Fruit fly (Drosophila melanogaster): ENCODE measurements around the gene CG32006.
A peak's percentile ranks its signal among the peaks of the same experiment; 100 is the strongest.

CG32006 gene

DNA sequence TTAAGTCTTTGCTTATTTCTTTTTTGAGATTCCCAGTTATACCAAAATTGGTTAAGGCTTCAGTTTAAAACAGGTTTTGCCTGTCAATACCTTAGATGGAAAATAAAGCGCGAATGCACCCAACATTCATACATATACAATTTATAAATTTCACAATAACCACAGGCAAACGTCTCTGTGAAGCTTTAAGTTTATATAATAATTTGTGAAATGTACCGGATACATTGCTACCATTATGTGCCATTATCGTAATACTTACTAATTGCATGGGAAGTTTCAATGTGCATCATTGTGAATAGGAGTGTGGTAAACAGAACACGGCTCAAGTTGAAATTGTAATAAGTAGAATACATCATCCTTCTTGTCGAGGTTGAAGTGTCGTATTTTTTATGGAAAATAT lies 24.0 kb downstream of the CG32006 start:
- TF ChIP-seq Sin3A (optimal IDR thresholded peaks at IDR 0.05) = no peak
- no peak for TF ChIP-seq Myc (optimal IDR thresholded peaks at IDR 0.05)
- no peak for TF ChIP-seq insv (optimal IDR thresholded peaks at IDR 0.05)
- TF ChIP-seq psq (optimal IDR thresholded peaks at IDR 0.05) = no peak
- no peak for TF ChIP-seq ttk (optimal IDR thresholded peaks at IDR 0.05)
- no peak for TF ChIP-seq h (optimal IDR thresholded peaks at IDR 0.05)

DNA sequence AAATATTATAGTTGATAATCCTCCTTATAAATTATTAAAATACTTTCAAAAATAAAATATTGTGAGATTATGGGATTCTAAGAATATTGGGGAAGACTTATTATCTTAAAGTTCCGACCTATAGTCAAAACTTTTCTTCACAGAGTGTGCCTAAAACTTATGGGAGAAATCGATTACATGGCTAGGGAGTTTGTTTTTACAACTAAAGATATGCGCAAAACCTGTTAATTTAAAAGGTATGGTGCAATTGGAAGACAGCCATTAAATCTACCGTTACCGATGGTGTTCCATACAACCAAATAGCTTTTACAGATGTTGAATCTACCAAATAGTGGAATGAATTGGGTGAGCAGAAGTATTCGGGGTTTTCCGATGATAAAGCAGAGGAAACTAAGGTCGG lies 24.7 kb downstream of the CG32006 start, which contains the start of gene CG33978:
CG33978 (minus strand) TSS at position 395 of the 400 bp plus-strand sequence.
- TF ChIP-seq Sin3A (optimal IDR thresholded peaks at IDR 0.05) (no peak), ttk (optimal IDR thresholded peaks at IDR 0.05) (no peak), psq (optimal IDR thresholded peaks at IDR 0.05) (no peak), Myc (optimal IDR thresholded peaks at IDR 0.05) (no peak), h (optimal IDR thresholded peaks at IDR 0.05) (no peak), insv (optimal IDR thresholded peaks at IDR 0.05) (no peak)

DNA sequence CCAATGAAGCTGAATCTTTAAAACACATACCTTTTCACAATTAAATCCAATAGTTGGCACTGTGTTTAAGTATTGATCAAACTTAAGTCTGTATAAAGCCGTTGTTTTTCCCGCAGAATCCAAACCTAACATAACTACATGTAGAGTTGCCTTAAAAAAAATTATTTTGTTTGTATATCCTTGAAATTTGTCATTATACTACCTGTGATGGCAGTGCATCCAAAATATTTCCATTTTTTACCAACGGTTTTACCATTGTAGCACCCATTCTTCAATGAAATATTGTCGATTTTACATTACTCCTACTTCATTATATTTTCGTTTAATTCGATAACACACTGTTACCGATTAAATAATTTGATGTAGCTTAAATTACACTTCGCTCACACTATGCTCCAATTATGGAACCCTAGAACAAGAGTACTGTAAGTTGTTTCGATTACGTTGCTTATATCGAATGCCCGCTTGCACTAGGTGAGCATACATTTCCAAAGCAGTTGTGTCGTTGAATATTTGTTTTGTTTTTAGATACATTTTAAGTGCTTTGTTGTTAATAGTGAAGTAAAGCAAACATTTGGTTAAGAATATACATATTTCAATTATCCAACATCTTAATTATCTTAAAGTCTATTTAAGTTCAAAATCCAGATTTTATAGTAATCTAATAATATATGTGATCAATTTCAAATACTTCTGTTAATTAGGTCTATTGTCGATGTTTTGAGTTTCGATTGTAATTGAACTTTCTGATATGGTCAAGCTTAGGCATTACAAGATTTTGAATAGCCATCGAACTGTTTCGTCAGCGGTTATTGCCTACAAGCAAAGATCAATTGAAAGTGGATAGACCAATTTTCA lies 28.7 kb downstream of the CG32006 start, which contains the start of gene Arl4:
Arl4 (minus strand) TSS at position 328 of the 858 bp plus-strand sequence.
- TF ChIP-seq insv (optimal IDR thresholded peaks at IDR 0.05) = no peak
- TF ChIP-seq h (optimal IDR thresholded peaks at IDR 0.05) = no peak
- no peak for TF ChIP-seq Sin3A (optimal IDR thresholded peaks at IDR 0.05)
- TF ChIP-seq ttk (optimal IDR thresholded peaks at IDR 0.05) = no peak
- TF ChIP-seq psq (optimal IDR thresholded peaks at IDR 0.05) = no peak
- no peak for TF ChIP-seq Myc (optimal IDR thresholded peaks at IDR 0.05)

DNA sequence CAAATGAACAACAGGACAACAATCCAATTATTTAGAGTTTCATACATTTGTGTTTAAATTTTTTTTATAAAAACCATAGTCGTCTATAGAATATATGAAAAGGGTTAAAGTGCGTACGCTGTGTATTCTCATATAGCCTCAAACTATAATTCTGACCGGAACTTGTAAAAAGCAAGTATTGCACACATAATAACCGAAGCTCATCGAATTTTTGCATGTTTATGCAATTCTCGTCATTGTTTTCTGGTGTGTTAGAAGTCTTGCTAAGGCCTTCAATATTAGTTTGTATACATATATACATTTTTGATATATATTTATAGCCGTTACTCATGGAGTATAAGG lies 29.3 kb downstream of the CG32006 start:
- TF ChIP-seq h (optimal IDR thresholded peaks at IDR 0.05) = no peak
- TF ChIP-seq Myc (optimal IDR thresholded peaks at IDR 0.05) = no peak
- TF ChIP-seq Sin3A (optimal IDR thresholded peaks at IDR 0.05) = no peak
- no peak for TF ChIP-seq insv (optimal IDR thresholded peaks at IDR 0.05)
- TF ChIP-seq psq (optimal IDR thresholded peaks at IDR 0.05) = no peak
- no peak for TF ChIP-seq ttk (optimal IDR thresholded peaks at IDR 0.05)

DNA sequence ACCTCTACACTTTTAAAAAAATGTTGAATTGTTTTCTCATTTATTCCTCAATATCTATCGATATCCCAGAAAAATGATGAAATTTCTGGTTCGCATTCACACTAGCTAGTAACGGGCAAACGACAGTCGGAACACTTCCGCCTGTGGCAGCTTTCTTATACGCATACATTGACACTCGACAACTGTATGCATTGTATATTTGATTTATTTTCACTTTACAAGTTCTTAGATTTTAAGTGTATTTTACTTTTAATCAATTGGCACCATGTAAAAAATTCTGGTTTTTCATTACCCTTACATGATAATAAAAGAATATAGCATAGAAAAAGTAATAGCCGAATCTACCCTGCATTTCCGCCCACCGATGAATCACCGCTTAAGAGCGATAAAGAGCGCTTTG lies 30.2 kb downstream of the CG32006 start:
- no peak for TF ChIP-seq insv (optimal IDR thresholded peaks at IDR 0.05)
- TF ChIP-seq psq (optimal IDR thresholded peaks at IDR 0.05) = no peak
- no peak for TF ChIP-seq ttk (optimal IDR thresholded peaks at IDR 0.05)
- no peak for TF ChIP-seq Myc (optimal IDR thresholded peaks at IDR 0.05)
- no peak for TF ChIP-seq Sin3A (optimal IDR thresholded peaks at IDR 0.05)
- TF ChIP-seq h (optimal IDR thresholded peaks at IDR 0.05) = no peak

DNA sequence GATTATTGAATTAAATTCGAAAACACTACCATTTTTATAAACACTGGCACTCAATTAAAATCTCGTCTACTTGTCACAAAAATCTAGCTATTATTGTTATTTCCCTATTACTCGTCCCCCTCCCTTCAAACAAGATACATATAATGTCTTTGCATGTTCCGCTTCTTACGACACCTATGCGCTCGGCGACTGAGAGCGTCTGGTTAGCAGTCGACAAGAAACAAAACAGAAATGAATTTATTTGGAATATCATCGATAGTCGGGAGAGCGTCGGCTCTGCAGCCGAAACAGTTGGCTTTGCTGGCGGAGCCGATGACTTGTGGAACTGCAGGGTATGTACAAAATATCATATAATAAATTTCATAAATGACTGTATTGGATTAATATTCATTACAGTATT lies 31.1 kb downstream of the CG32006 start:
- no peak for TF ChIP-seq ttk (optimal IDR thresholded peaks at IDR 0.05)
- TF ChIP-seq Sin3A (optimal IDR thresholded peaks at IDR 0.05) = no peak
- TF ChIP-seq psq (optimal IDR thresholded peaks at IDR 0.05) = no peak
- no peak for TF ChIP-seq Myc (optimal IDR thresholded peaks at IDR 0.05)
- TF ChIP-seq insv (optimal IDR thresholded peaks at IDR 0.05) = no peak
- no peak for TF ChIP-seq h (optimal IDR thresholded peaks at IDR 0.05)

DNA sequence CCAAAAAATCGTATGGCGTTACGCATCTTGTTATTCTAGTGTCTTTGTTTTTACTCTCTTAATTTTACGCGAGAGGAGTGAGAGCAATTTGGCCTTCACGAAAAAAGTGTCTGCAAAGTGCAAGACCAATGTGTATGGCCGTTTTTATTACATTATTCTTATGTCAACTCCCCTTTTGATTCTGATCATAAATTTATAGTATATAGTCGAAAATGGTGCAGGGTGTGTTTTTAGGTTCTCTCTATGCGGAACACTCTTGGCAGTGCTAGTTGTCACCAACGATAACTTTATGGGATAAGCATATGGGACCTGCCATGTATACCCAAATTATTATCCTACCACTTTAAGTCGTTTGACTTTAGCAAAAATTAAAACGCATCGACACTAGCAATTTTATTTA lies 33.1 kb downstream of the CG32006 start:
- TF ChIP-seq ttk (optimal IDR thresholded peaks at IDR 0.05) (no peak), Sin3A (optimal IDR thresholded peaks at IDR 0.05) (no peak), psq (optimal IDR thresholded peaks at IDR 0.05) (no peak), Myc (optimal IDR thresholded peaks at IDR 0.05) (no peak), insv (optimal IDR thresholded peaks at IDR 0.05) (no peak), h (optimal IDR thresholded peaks at IDR 0.05) (no peak)

DNA sequence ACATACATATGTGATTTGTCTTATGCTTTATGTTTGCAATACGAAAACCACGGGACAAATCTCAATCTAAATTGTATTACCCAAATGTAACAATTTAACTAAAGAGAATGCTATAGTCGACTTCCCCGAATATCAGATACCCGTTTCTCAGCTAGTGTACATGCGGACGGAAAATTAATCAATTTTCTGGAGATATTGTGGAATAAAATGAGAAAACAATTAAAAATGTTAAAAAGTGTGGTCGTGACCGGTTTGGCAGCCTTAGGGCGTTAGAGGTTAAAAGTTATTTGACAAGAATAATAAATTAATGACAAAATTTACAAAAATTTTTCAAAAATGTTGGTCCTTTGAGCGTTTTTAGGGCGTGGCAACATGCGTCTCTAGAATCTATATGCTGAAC lies 42.0 kb downstream of the CG32006 start:
- TF ChIP-seq Myc (optimal IDR thresholded peaks at IDR 0.05) = no peak
- no peak for TF ChIP-seq insv (optimal IDR thresholded peaks at IDR 0.05)
- TF ChIP-seq psq (optimal IDR thresholded peaks at IDR 0.05) = no peak
- no peak for TF ChIP-seq Sin3A (optimal IDR thresholded peaks at IDR 0.05)

DNA sequence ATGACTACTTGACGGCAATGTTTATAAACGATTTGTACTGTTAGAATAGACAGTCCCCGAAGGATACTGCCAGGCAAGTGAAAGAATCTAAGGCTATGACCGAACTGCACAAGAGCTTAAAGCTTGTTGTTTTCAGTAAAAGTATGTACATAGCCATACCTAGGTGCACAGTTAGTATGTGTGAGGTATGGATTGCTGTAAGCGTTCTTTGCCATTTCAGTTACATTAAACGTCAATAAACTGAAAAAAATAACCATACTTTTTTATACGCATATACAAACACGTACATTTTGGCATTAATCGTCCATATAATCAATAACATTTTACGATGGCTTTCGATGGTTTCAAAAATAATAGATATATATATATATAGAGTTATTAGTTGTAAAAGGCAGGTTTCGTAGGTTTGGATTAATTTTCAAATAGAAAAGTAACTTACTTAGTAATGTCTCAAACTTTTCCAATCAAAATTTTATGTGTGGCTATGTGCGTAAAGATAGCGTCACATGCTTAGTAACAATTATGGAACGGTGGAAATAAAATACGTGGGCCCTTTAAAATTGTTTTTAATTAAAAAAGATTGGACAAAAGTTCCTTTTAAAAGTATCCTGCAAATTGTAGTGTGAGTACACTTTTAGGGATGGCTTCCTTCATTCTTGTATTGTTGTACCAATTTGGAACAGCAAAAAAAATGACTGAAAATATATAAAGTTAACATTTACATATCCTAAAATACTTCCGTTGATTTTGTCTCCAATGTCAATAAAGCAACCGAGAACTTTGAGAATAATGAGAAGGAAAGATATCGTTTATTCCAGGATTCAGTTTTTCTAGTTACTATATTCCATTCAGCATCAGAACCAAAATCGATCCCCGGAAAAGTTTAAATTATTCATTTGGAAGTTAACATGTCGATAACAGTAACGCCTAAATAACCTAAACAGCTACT lies 43.1 kb downstream of the CG32006 start, which contains the start of gene Abcd1:
Abcd1 (minus strand) TSS at position 444 of the 949 bp plus-strand sequence.
- TF ChIP-seq h (optimal IDR thresholded peaks at IDR 0.05) (peak; percentile 40), psq (optimal IDR thresholded peaks at IDR 0.05) (no peak)
